Worm (Caenorhabditis elegans) whole organism, L4 larva: ENCODE results near the gene C25E10.4.
A peak's percentile ranks its signal among the peaks of the same experiment; 100 is the strongest.

Source experiments
- D1046.2 ChIP-seq: fragments of 200-800 bp; sonication (Bioruptor generic); IDR thresholded peaks from 2 replicates; pipeline ENCODE4 v1.3.6; 2022; ENCODE audit warnings: missing genetic modification characterization, missing compliant biosample characterization
- F10B5.3 ChIP-seq: sonication (generic microtip); optimal IDR thresholded peaks from 2 replicates; lab custom pipeline; 2016; ENCODE audit warnings: mild to moderate bottlenecking, missing genetic modification characterization, missing compliant biosample characterization
- F26F4.8 ChIP-seq: fragments of 200-800 bp; sonication (Bioruptor generic); conservative IDR thresholded peaks from 2 replicates; pipeline ENCODE4 v1.3.6; 2022; ENCODE audit warnings: missing genetic modification characterization, missing compliant biosample characterization
- Y105C5A.15 ChIP-seq: fragments of 200-800 bp; sonication (Bioruptor generic); IDR thresholded peaks from 2 replicates; pipeline ENCODE4 v1.3.6; 2022; ENCODE audit warnings: missing genetic modification characterization, missing compliant biosample characterization
- aha-1 ChIP-seq: fragments of 150-350 bp; peaks from one replicate; lab custom pipeline; 2014; ENCODE audit warnings: missing biosample characterization, missing genetic modification characterization
- ceh-20 ChIP-seq: fragments of 200-800 bp; sonication (Bioruptor generic); IDR thresholded peaks from 2 replicates; pipeline ENCODE4 v1.3.6; 2022; ENCODE audit warnings: missing genetic modification reagents, missing genetic modification characterization, missing compliant biosample characterization
- ceh-28 ChIP-seq: fragments of 150-350 bp; optimal IDR thresholded peaks from 2 replicates; lab custom pipeline; 2014; ENCODE audit warnings: missing biosample characterization, missing genetic modification reagents, missing genetic modification characterization
- cey-2 ChIP-seq: sonication (generic microtip); optimal IDR thresholded peaks from 3 replicates; lab custom pipeline; 2017; ENCODE audit warnings: missing genetic modification characterization, mild to moderate bottlenecking, missing compliant biosample characterization, antibody characterized with exemption, borderline replicate concordance; ENCODE audit not compliant: insufficient read depth
- daf-16 ChIP-seq, 3 experiments: sonication (generic microtip); optimal IDR thresholded peaks; 2 replicates each; lab custom pipeline; 2016 to 2017; ENCODE audit warnings: missing genetic modification characterization in 3 of 3, missing genetic modification reagents in 3 of 3, mild to moderate bottlenecking in 2 of 3, missing compliant biosample characterization in 2 of 3, missing biosample characterization in 1 of 3, moderate library complexity in 1 of 3
- dve-1 ChIP-seq: sonication (generic microtip); optimal IDR thresholded peaks from 2 replicates; lab custom pipeline; 2017; ENCODE audit warnings: antibody characterized with exemption, mild to moderate bottlenecking, missing genetic modification characterization, missing compliant biosample characterization; ENCODE audit not compliant: insufficient read depth
- egl-43 ChIP-seq: fragments of 200-800 bp; sonication (Bioruptor generic); IDR thresholded peaks from 2 replicates; pipeline ENCODE4 v1.3.6; 2022; ENCODE audit warnings: missing genetic modification reagents, missing genetic modification characterization, missing compliant biosample characterization
- hlh-30 ChIP-seq: sonication (generic microtip); optimal IDR thresholded peaks from 2 replicates; lab custom pipeline; 2017; ENCODE audit warnings: antibody characterized with exemption, mild to moderate bottlenecking, missing genetic modification characterization, missing compliant biosample characterization; ENCODE audit not compliant: insufficient read depth
- lim-7 ChIP-seq: fragments of 200-800 bp; sonication (Bioruptor generic); IDR thresholded peaks from 2 replicates; pipeline ENCODE4 v1.3.6; 2022; ENCODE audit warnings: missing genetic modification characterization, missing compliant biosample characterization
- lin-13 ChIP-seq: fragments of 150-350 bp; optimal IDR thresholded peaks from 2 replicates; lab custom pipeline; 2014; ENCODE audit warnings: missing biosample characterization, missing genetic modification reagents, missing genetic modification characterization
- lin-15B ChIP-seq: fragments of 150-350 bp; sonication (generic microtip); optimal IDR thresholded peaks from 3 replicates; lab custom pipeline; 2014; ENCODE audit warnings: missing biosample characterization, missing genetic modification characterization
- lin-38 ChIP-seq: fragments of 200-800 bp; sonication (Bioruptor generic); IDR thresholded peaks from 2 replicates; pipeline ENCODE4 v1.3.6; 2022; ENCODE audit warnings: missing genetic modification reagents, missing genetic modification characterization, missing compliant biosample characterization
- lir-3 ChIP-seq: sonication (generic microtip); optimal IDR thresholded peaks from 2 replicates; lab custom pipeline; 2016; ENCODE audit warnings: mild to moderate bottlenecking, missing genetic modification characterization, missing compliant biosample characterization
- lsy-2 ChIP-seq, 2 experiments: fragments of 150-350 bp in 1 of 2; sonication (generic microtip) in 1 of 2; optimal IDR thresholded peaks; 2 replicates each; lab custom pipeline; 2014 to 2017; ENCODE audit warnings: missing biosample characterization in 2 of 2, missing genetic modification characterization in 2 of 2
- madf-5 ChIP-seq, 2 experiments: fragments of 200-800 bp; sonication (Bioruptor generic); IDR thresholded peaks; 2 replicates each; pipeline ENCODE4 v1.3.6; 2022; ENCODE audit warnings: missing compliant biosample characterization in 2 of 2, missing genetic modification characterization in 2 of 2
- mdt-29 ChIP-seq: fragments of 200-800 bp; sonication (Bioruptor generic); IDR thresholded peaks from 2 replicates; pipeline ENCODE4 v1.3.6; 2022; ENCODE audit warnings: missing genetic modification reagents, missing genetic modification characterization, missing compliant biosample characterization
- mxl-2 ChIP-seq: fragments of 200-800 bp; sonication (Bioruptor generic); conservative IDR thresholded peaks from 2 replicates; pipeline ENCODE4 v1.3.6; 2022; ENCODE audit warnings: missing genetic modification reagents, missing genetic modification characterization, missing compliant biosample characterization
- mxl-3 ChIP-seq: fragments of 200-800 bp; sonication (Bioruptor generic); optimal IDR thresholded peaks from 2 replicates; lab custom pipeline; 2018; ENCODE audit warnings: mild to moderate bottlenecking, missing genetic modification characterization, missing compliant biosample characterization
- nhr-42 ChIP-seq: fragments of 200-800 bp; sonication (Bioruptor generic); IDR thresholded peaks from 2 replicates; pipeline ENCODE4 v1.3.6; 2022; ENCODE audit warnings: missing genetic modification characterization, missing compliant biosample characterization
- pha-4 ChIP-seq, 2 experiments: fragments of 150-350 bp in 1 of 2; fragments of 200-800 bp in 1 of 2; sonication (Bioruptor generic) in 1 of 2; IDR thresholded peaks in 1 of 2; optimal IDR thresholded peaks in 1 of 2; 2 replicates each; pipeline versions ENCODE4 v1.3.6 to Lab custom; 2014 to 2022; ENCODE audit warnings: missing genetic modification characterization in 2 of 2, missing genetic modification reagents in 2 of 2, missing biosample characterization in 1 of 2, missing compliant biosample characterization in 1 of 2
- saeg-2 ChIP-seq: fragments of 200-800 bp; sonication (Bioruptor generic); IDR thresholded peaks from 2 replicates; pipeline ENCODE4 v1.3.6; 2022; ENCODE audit warnings: missing genetic modification reagents, missing genetic modification characterization, missing compliant biosample characterization
- sdz-12 ChIP-seq: fragments of 200-800 bp; sonication (Bioruptor generic); optimal IDR thresholded peaks from 2 replicates; lab custom pipeline; 2018; ENCODE audit warnings: mild to moderate bottlenecking, missing genetic modification characterization, missing compliant biosample characterization
- snpc-1.2 ChIP-seq: fragments of 200-800 bp; sonication (Bioruptor generic); IDR thresholded peaks from 2 replicates; pipeline ENCODE4 v1.3.6; 2022; ENCODE audit warnings: missing genetic modification reagents, missing genetic modification characterization, missing compliant biosample characterization
- unc-62 ChIP-seq, 3 experiments: fragments of 150-350 bp in 1 of 3; sonication (generic microtip); optimal IDR thresholded peaks in 2 of 3; peaks in 1 of 3; 1 replicate in 1 of 3; 2 replicates in 2 of 3; lab custom pipeline; 2014 to 2017; ENCODE audit warnings: missing biosample characterization in 3 of 3, missing genetic modification characterization in 3 of 3, missing genetic modification reagents in 3 of 3, missing genotype in 1 of 3
- zfp-3 ChIP-seq: fragments of 200-800 bp; sonication (Bioruptor generic); conservative IDR thresholded peaks from 2 replicates; pipeline ENCODE4 v1.3.6; 2022; ENCODE audit warnings: missing genetic modification reagents, missing genetic modification characterization, missing compliant biosample characterization

C25E10.4 gene

ce11 chrV:9016479-9016878 lies 16.9 kb upstream of the C25E10.4 start, which contains the start of gene oac-40:
Gene oac-40 (plus strand): TSS chrV:9016779.
- no peak for TF ChIP-seq sdz-12

DNA sequence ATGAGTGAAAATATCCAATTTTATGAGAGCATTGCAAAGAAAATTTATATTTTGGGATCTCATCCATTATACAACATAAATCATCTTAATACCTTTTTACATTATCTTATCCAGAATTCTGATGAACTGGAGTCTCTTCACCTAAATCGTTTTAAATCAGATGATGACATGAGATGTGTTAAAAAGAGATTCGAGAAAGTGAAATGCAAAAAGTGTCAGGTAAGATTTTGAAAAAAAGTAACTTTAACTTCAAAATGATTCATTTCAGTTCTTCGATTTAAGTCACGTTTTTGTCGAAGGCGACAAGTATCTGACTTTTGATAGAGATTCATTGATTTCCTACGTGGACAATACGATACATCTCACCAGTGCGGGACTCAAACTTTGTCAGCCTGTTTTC lies 14.5 kb upstream of the C25E10.4 start:
- TF ChIP-seq D1046.2: no peak
- no peak for TF ChIP-seq lsy-2 (tag; optimal IDR thresholded peaks at IDR 0.05; lab: Kevin White, UChicago)
- TF ChIP-seq unc-62 (GFP tag; optimal IDR thresholded peaks at IDR 0.05 in 1 of 2; lab: Kevin White, UChicago): peak in 1 of 2 experiments; percentile 97
- no peak for TF ChIP-seq unc-62 (tag; optimal IDR thresholded peaks at IDR 0.05; lab: Kevin White, UChicago)
- no peak for TF ChIP-seq F10B5.3 (tag; lab: Kevin White, UChicago)
- TF ChIP-seq egl-43 (GFP tag; lab: Robert Waterston, UW): no peak
- TF ChIP-seq, all 104 proteins: peak for 1

ce11 chrV:9022078-9022477 lies 11.3 kb upstream of the C25E10.4 start, which contains the start of gene oac-41:
Gene oac-41 (minus strand): TSS chrV:9022178.
- TF ChIP-seq cey-2 (tag; lab: Kevin White, UChicago) (no peak), hlh-30 (tag; lab: Kevin White, UChicago) (no peak), unc-62 (GFP tag; optimal IDR thresholded peaks at IDR 0.05 in 1 of 2; lab: Kevin White, UChicago) (no peak), unc-62 (tag; optimal IDR thresholded peaks at IDR 0.05; lab: Kevin White, UChicago) (no peak), nhr-42 (GFP tag; lab: Robert Waterston, UW) (no peak), snpc-1.2 (no peak), dve-1 (no peak), lin-38 (GFP tag; lab: Robert Waterston, UW) (no peak), zfp-3 (GFP tag; lab: Robert Waterston, UW) (no peak), F26F4.8 (GFP tag; lab: Robert Waterston, UW) (no peak), aha-1 (tag; lab: Kevin White, UChicago) (no peak), ceh-28 (tag; lab: Kevin White, UChicago) (no peak), lim-7 (GFP tag; lab: Robert Waterston, UW) (no peak), Y105C5A.15 (GFP tag; lab: Robert Waterston, UW) (no peak), mxl-3 (no peak), mdt-29 (no peak), lir-3 (no peak), daf-16 (GFP tag; optimal IDR thresholded peaks at IDR 0.05; lab: Kevin White, UChicago) (no peak), daf-16 (tag; optimal IDR thresholded peaks at IDR 0.05; lab: Kevin White, UChicago) (no peak)
- TF ChIP-seq, all 104 proteins: peak for 0

DNA sequence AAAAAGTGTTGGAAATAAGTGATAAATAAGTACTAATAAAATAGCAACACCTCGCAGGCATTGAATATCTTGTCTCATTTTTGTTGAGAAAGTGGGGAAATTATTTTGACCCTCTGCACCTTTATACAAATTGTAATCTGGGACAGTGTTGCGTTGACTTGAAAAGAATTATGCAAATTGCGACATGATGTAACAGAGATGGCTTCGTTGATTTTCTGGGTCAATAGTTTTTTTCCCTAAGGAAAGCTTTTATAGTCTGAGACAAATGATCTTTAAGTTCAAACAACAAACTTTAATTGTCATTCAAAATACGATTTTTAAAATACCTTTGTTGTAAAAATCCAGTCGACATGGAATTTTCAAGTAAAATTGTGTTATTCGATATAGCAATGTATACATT lies 8.7 kb upstream of the C25E10.4 start, which contains the start of gene bus-1:
TSS of gene bus-1 (minus strand) at position 101 of the 400 bp plus-strand sequence.
- peak in 1 of 2 experiments; percentile 58 for TF ChIP-seq unc-62 (GFP tag; optimal IDR thresholded peaks at IDR 0.05 in 1 of 2; lab: Kevin White, UChicago)
- no peak for TF ChIP-seq unc-62 (tag; optimal IDR thresholded peaks at IDR 0.05; lab: Kevin White, UChicago)
- no peak for TF ChIP-seq pha-4 (GFP tag; IDR thresholded peaks at IDR 0.05; lab: Robert Waterston, UW)
- TF ChIP-seq pha-4 (tag; optimal IDR thresholded peaks at IDR 0.05; lab: Kevin White, UChicago): no peak
- TF ChIP-seq, all 104 proteins: peak for 1

DNA sequence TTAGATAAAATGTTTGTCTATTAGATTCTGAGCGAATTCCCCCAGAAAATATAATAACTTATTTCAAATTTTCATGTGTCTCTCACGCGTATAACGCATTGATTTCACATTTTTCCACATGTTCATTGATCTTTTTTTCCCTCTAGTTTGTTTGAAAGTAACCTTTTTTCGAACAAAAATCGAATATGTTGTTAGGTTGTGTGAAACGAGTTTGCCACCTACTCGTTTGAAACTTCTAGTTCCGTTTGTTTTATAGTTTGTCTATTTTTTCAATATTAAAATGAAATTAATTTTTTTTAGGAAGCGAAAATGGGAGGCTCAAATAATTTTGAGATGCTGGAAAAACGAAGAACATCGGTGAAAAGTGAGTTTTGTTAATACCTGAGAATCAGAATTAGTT lies 3.1 kb upstream of the C25E10.4 start, which contains the start of gene C25E10.5:
TSS of gene C25E10.5 (plus strand) at position 301 of the 400 bp plus-strand sequence.
- TF ChIP-seq lin-13 (GFP tag; lab: Kevin White, UChicago): no peak

- TF ChIP-seq aha-1 (tag; lab: Kevin White, UChicago) (peak; percentile 31), lin-15B (tag; lab: Kevin White, UChicago) (no peak)
Observed at ce11 chrV:9035685-9036084, 2.3 kb downstream of the C25E10.4 start, which contains the start of gene srsx-34. Gene srsx-34 (plus strand): TSS chrV:9035985.

ce11 chrV:9041030-9041429 lies 7.7 kb downstream of the C25E10.4 start, which contains the start of gene cyp-33B1:
Gene cyp-33B1 (plus strand): TSS chrV:9041330.
- no peak for TF ChIP-seq saeg-2
- no peak for TF ChIP-seq lsy-2 (tag; optimal IDR thresholded peaks at IDR 0.05; lab: Kevin White, UChicago)
- no peak for TF ChIP-seq lin-15B (tag; lab: Kevin White, UChicago)
- TF ChIP-seq mxl-2 (GFP tag; lab: Robert Waterston, UW): no peak
- TF ChIP-seq F10B5.3 (tag; lab: Kevin White, UChicago): no peak
- no peak for TF ChIP-seq dve-1
- no peak for TF ChIP-seq ceh-20 (GFP tag; lab: Robert Waterston, UW)
- TF ChIP-seq unc-62 (GFP tag; optimal IDR thresholded peaks at IDR 0.05 in 1 of 2; lab: Kevin White, UChicago): no peak
- TF ChIP-seq unc-62 (tag; optimal IDR thresholded peaks at IDR 0.05; lab: Kevin White, UChicago): no peak
- TF ChIP-seq madf-5 (GFP tag; IDR thresholded peaks at IDR 0.05; lab: Robert Waterston, UW): no peak
